Worm (Caenorhabditis elegans): ENCODE data around the gene nhr-283.

ce11 chrV:15757645-15758044, 18.9 kb downstream of the nhr-283 start:
- no peak for TF ChIP-seq unc-39 (tag; optimal IDR thresholded peaks at IDR 0.05)
- TF ChIP-seq sma-9 (GFP tag; optimal IDR thresholded peaks at IDR 0.05): no peak
- TF ChIP-seq sma-9 (tag; optimal IDR thresholded peaks at IDR 0.05): no peak
- TF ChIP-seq skn-1 (tag; optimal IDR thresholded peaks at IDR 0.05): no peak
- no peak for TF ChIP-seq ama-1 (optimal IDR thresholded peaks at IDR 0.05)
- no peak for TF ChIP-seq nhr-10 (tag; optimal IDR thresholded peaks at IDR 0.05)
- no peak for TF ChIP-seq lin-39 (tag; optimal IDR thresholded peaks at IDR 0.05)
